Worm (Caenorhabditis elegans) whole organism, L1 larva: Measurements from ENCODE around the gene irld-24.

ENCODE experiments used
- C04F5.9 ChIP-seq: sonication (generic microtip); optimal IDR thresholded peaks from 2 replicates; lab custom pipeline; 2016; ENCODE audit warnings: missing genetic modification characterization, missing compliant biosample characterization
- C16A3.4 ChIP-seq: fragments of 150-350 bp; optimal IDR thresholded peaks from 2 replicates; lab custom pipeline; 2014; ENCODE audit warnings: missing biosample characterization, missing genetic modification characterization
- F16B12.6 ChIP-seq: fragments of 150-350 bp; optimal IDR thresholded peaks from 2 replicates; lab custom pipeline; 2014; ENCODE audit warnings: missing biosample characterization, missing genetic modification characterization
- aha-1 ChIP-seq: fragments of 150-350 bp; optimal IDR thresholded peaks from 2 replicates; lab custom pipeline; 2014; ENCODE audit warnings: missing biosample characterization, missing genetic modification characterization
- alr-1 ChIP-seq: fragments of 200-800 bp; sonication (Bioruptor generic); optimal IDR thresholded peaks from 2 replicates; lab custom pipeline; 2018; ENCODE audit warnings: borderline replicate concordance, mild to moderate bottlenecking, missing genetic modification characterization, missing compliant biosample characterization
- ama-1 ChIP-seq: fragments of 150-350 bp; optimal IDR thresholded peaks from 2 replicates; lab custom pipeline; 2014
- blmp-1 ChIP-seq: fragments of 150-350 bp; optimal IDR thresholded peaks from 2 replicates; lab custom pipeline; 2014; ENCODE audit warnings: missing biosample characterization, missing genetic modification characterization
- ceh-63 ChIP-seq: fragments of 200-800 bp; sonication (Bioruptor generic); optimal IDR thresholded peaks from 2 replicates; lab custom pipeline; 2018; ENCODE audit warnings: mild to moderate bottlenecking, missing genetic modification characterization, missing compliant biosample characterization
- ceh-82 ChIP-seq, 3 experiments: fragments of 150-350 bp in 1 of 3; sonication (generic microtip) in 2 of 3; optimal IDR thresholded peaks; 2 replicates each; lab custom pipeline; 2014 to 2017; ENCODE audit warnings: missing biosample characterization in 3 of 3, missing genetic modification characterization in 3 of 3
- ceh-88 ChIP-seq: fragments of 200-800 bp; sonication (Bioruptor generic); IDR thresholded peaks from 2 replicates; pipeline ENCODE4 v1.3.6; 2022; ENCODE audit warnings: missing genetic modification characterization, missing compliant biosample characterization
- ces-1 ChIP-seq: fragments of 150-350 bp; optimal IDR thresholded peaks from 2 replicates; lab custom pipeline; 2014; ENCODE audit warnings: missing biosample characterization, missing genetic modification reagents, missing genetic modification characterization
- efl-1 ChIP-seq, 4 experiments: fragments of 150-350 bp; optimal IDR thresholded peaks in 3 of 4; peaks in 1 of 4; 1 replicate in 1 of 4; 2 replicates in 3 of 4; lab custom pipeline; 2014; ENCODE audit warnings: missing biosample characterization in 2 of 4, missing genetic modification characterization in 2 of 4, missing genetic modification reagents in 2 of 4
- egl-27 ChIP-seq, 2 experiments: fragments of 150-350 bp in 1 of 2; sonication (generic microtip); optimal IDR thresholded peaks; 3 replicates each; lab custom pipeline; 2017 to 2018; ENCODE audit warnings: missing biosample characterization in 2 of 2, missing genetic modification characterization in 2 of 2, missing genetic modification reagents in 2 of 2
- elt-3 ChIP-seq, 6 experiments: fragments of 150-350 bp in 1 of 6; sonication (generic microtip); optimal IDR thresholded peaks; 2 replicates each; lab custom pipeline; 2017 to 2018; ENCODE audit warnings: missing biosample characterization in 6 of 6, missing genetic modification characterization in 6 of 6, inconsistent platforms in 1 of 6
- fkh-8 ChIP-seq: sonication (generic microtip); optimal IDR thresholded peaks from 2 replicates; lab custom pipeline; 2016; ENCODE audit warnings: mild to moderate bottlenecking, missing genetic modification characterization, missing compliant biosample characterization
- fos-1 ChIP-seq: fragments of 150-350 bp; optimal IDR thresholded peaks from 2 replicates; lab custom pipeline; 2014; ENCODE audit warnings: missing biosample characterization, missing genetic modification characterization
- grh-1 ChIP-seq: fragments of 200-800 bp; sonication (Bioruptor generic); IDR thresholded peaks from 2 replicates; pipeline ENCODE4 v1.3.6; 2022; ENCODE audit warnings: missing genetic modification reagents, missing genetic modification characterization, missing compliant biosample characterization
- hlh-17 ChIP-seq: fragments of 200-800 bp; sonication (Bioruptor generic); optimal IDR thresholded peaks from 2 replicates; lab custom pipeline; 2018; ENCODE audit warnings: missing genetic modification characterization, mild to moderate bottlenecking, missing compliant biosample characterization, moderate library complexity, borderline replicate concordance
- irx-1 ChIP-seq: sonication (generic microtip); optimal IDR thresholded peaks from 2 replicates; lab custom pipeline; 2016; ENCODE audit warnings: missing genetic modification characterization, missing compliant biosample characterization
- isw-1 ChIP-seq: fragments of 200-800 bp; sonication (Bioruptor generic); IDR thresholded peaks from 2 replicates; pipeline ENCODE4 v1.3.6; 2022; ENCODE audit warnings: missing genetic modification characterization, missing compliant biosample characterization
- lin-13 ChIP-seq: fragments of 150-350 bp; optimal IDR thresholded peaks from 2 replicates; lab custom pipeline; 2014; ENCODE audit warnings: missing biosample characterization, missing genetic modification reagents, missing genetic modification characterization
- lin-15B ChIP-seq: fragments of 150-350 bp; sonication (generic microtip); optimal IDR thresholded peaks from 3 replicates; lab custom pipeline; 2014; ENCODE audit warnings: missing biosample characterization, missing genetic modification characterization
- lin-35 ChIP-seq, 2 experiments: fragments of 150-350 bp; optimal IDR thresholded peaks; 2 replicates each; lab custom pipeline; 2014; ENCODE audit warnings: missing biosample characterization in 2 of 2, missing genetic modification characterization in 2 of 2, missing genetic modification reagents in 2 of 2
- lin-39 ChIP-seq: fragments of 150-350 bp; optimal IDR thresholded peaks from 2 replicates; lab custom pipeline; 2014; ENCODE audit warnings: missing biosample characterization, missing genetic modification reagents, missing genetic modification characterization
- lsy-2 ChIP-seq, 2 experiments: fragments of 150-350 bp; optimal IDR thresholded peaks; 2 replicates each; lab custom pipeline; 2014; ENCODE audit warnings: missing biosample characterization in 2 of 2, missing genetic modification characterization in 2 of 2
- mef-2 ChIP-seq: fragments of 150-350 bp; optimal IDR thresholded peaks from 2 replicates; lab custom pipeline; 2014; ENCODE audit warnings: missing biosample characterization, missing genetic modification characterization
- nhr-12 ChIP-seq: sonication (generic microtip); optimal IDR thresholded peaks from 2 replicates; lab custom pipeline; 2017; ENCODE audit warnings: missing biosample characterization, missing genetic modification characterization
- nhr-20 ChIP-seq: sonication (generic microtip); optimal IDR thresholded peaks from 2 replicates; lab custom pipeline; 2016; ENCODE audit warnings: mild to moderate bottlenecking, missing genetic modification characterization, missing compliant biosample characterization
- nhr-28 ChIP-seq: fragments of 150-350 bp; optimal IDR thresholded peaks from 2 replicates; lab custom pipeline; 2014; ENCODE audit warnings: missing biosample characterization, missing genetic modification characterization
- nhr-47 ChIP-seq: sonication (generic microtip); optimal IDR thresholded peaks from 2 replicates; lab custom pipeline; 2016; ENCODE audit warnings: mild to moderate bottlenecking, missing genetic modification characterization, moderate library complexity, missing compliant biosample characterization
- nhr-71 ChIP-seq: sonication (generic microtip); optimal IDR thresholded peaks from 2 replicates; lab custom pipeline; 2016; ENCODE audit warnings: mild to moderate bottlenecking, missing genetic modification characterization, moderate library complexity, missing compliant biosample characterization
- nhr-77 ChIP-seq: fragments of 150-350 bp; optimal IDR thresholded peaks from 2 replicates; lab custom pipeline; 2014; ENCODE audit warnings: missing biosample characterization, missing genetic modification characterization
- pag-3 ChIP-seq: sonication (generic microtip); optimal IDR thresholded peaks from 2 replicates; lab custom pipeline; 2017; ENCODE audit warnings: missing genetic modification characterization, mild to moderate bottlenecking, missing compliant biosample characterization, antibody characterized with exemption, borderline replicate concordance; ENCODE audit not compliant: insufficient read depth
- snu-23 ChIP-seq: sonication (generic microtip); optimal IDR thresholded peaks from 2 replicates; lab custom pipeline; 2016; ENCODE audit warnings: missing genetic modification characterization, missing compliant biosample characterization
- sox-4 ChIP-seq: sonication (generic microtip); optimal IDR thresholded peaks from 2 replicates; lab custom pipeline; 2016; ENCODE audit warnings: missing genetic modification characterization, missing compliant biosample characterization
- sptf-1 ChIP-seq: fragments of 150-350 bp; optimal IDR thresholded peaks from 2 replicates; lab custom pipeline; 2014; ENCODE audit warnings: missing biosample characterization, missing genetic modification characterization
- swsn-7 ChIP-seq: sonication (generic microtip); optimal IDR thresholded peaks from 2 replicates; lab custom pipeline; 2016; ENCODE audit warnings: missing genetic modification characterization, missing compliant biosample characterization
- tbx-2 ChIP-seq: sonication (generic microtip); optimal IDR thresholded peaks from 2 replicates; lab custom pipeline; 2016; ENCODE audit warnings: missing genetic modification characterization, missing compliant biosample characterization
- unc-30 ChIP-seq: sonication (generic microtip); optimal IDR thresholded peaks from 2 replicates; lab custom pipeline; 2017; ENCODE audit warnings: missing biosample characterization, missing genetic modification characterization
- unc-62 ChIP-seq: fragments of 150-350 bp; optimal IDR thresholded peaks from 2 replicates; lab custom pipeline; 2014; ENCODE audit warnings: missing biosample characterization, missing genetic modification reagents, missing genetic modification characterization
- unc-98 ChIP-seq: fragments of 200-800 bp; sonication (Bioruptor generic); IDR thresholded peaks from 2 replicates; pipeline ENCODE4 v1.3.6; 2022; ENCODE audit warnings: missing genetic modification characterization, missing compliant biosample characterization
- vab-15 ChIP-seq: sonication (generic microtip); optimal IDR thresholded peaks from 2 replicates; lab custom pipeline; 2017; ENCODE audit warnings: missing genotype, mild to moderate bottlenecking, missing genetic modification characterization, missing compliant biosample characterization
- zag-1 ChIP-seq: fragments of 150-350 bp; optimal IDR thresholded peaks from 2 replicates; lab custom pipeline; 2014; ENCODE audit warnings: missing biosample characterization, missing genetic modification characterization
- zip-4 ChIP-seq: fragments of 200-800 bp; sonication (Bioruptor generic); optimal IDR thresholded peaks from 2 replicates; lab custom pipeline; 2018; ENCODE audit warnings: mild to moderate bottlenecking, missing genetic modification characterization, moderate library complexity, missing compliant biosample characterization
- ztf-11 ChIP-seq, 2 experiments: sonication (generic microtip); optimal IDR thresholded peaks; 2 replicates each; lab custom pipeline; 2016 to 2017; ENCODE audit warnings: missing genetic modification characterization in 2 of 2, missing biosample characterization in 1 of 2, missing compliant biosample characterization in 1 of 2
- ztf-4 ChIP-seq: fragments of 150-350 bp; optimal IDR thresholded peaks from 2 replicates; lab custom pipeline; 2014; ENCODE audit warnings: missing biosample characterization, missing genetic modification characterization

The irld-24 gene

DNA sequence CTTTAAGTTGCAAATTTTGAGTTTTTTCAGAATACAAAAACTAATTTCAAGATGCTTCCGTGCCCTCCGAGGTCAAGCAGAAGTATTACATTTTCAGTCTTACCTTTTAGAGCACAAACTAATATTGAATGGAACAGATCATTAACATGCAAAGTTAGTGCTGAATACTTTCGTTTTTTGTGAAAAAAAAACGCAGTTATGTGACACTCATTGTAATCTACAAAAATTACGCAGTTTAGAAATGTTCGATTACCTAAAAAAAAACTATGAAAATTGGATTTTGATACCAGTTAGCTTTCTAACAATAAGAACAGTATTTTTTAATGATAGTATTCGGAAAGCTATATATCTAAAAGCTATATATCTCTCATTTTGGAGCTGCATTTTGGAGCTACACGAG lies 44.5 kb upstream of the irld-24 start:
- no peak for TF ChIP-seq aha-1 (tag; lab: Kevin White, UChicago)

DNA sequence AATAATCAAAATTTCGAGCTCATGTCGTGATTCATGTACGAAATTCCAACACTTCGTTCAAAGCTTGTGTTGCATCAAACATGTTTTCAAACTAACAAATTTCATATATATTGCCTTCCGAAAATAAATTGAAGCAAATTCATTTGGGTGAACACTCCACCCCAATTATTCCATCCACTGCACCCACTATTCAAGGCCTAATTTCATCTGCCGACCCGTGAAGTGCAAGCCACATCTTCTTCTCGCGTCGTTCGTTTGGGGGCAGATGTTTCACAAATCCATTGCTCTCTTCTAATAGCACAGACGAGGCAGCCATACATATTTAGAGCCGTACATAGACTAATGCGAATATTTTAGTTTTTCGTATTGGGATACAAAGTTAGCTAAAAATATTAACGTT lies 42.2 kb upstream of the irld-24 start:
- TF ChIP-seq fos-1 (tag; lab: Kevin White, UChicago) = no peak
- TF ChIP-seq efl-1 (optimal IDR thresholded peaks at IDR 0.05; lab: Kevin White, UChicago) = no peak
- TF ChIP-seq efl-1 (GFP tag; optimal IDR thresholded peaks at IDR 0.05 in 1 of 2; lab: Kevin White, UChicago) = peak in 1 of 2 experiments; percentile 78
- TF ChIP-seq F16B12.6 (tag; lab: Kevin White, UChicago) = no peak
- TF ChIP-seq C04F5.9 (tag; lab: Kevin White, UChicago) = no peak
- TF ChIP-seq, all 84 proteins: peak for 1

DNA sequence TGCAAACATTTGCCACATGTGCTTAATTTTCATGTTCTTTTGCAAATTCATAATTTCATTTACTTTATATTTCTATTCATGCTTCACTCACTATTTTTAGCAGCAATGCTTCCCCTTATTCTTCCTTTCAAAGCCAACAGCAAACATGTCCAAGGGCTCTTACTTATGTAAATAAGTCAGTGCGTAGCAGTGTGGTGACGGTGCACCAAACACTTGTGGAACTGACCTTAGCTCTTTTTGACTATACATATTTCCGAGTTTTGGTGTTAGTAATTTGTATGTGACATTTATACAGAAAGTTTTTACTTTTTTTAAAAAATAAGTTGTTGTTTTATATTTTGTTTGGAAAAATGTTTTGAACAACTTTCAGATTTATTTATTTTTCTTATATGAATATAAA lies 41.3 kb upstream of the irld-24 start:
- TF ChIP-seq fkh-8 (no peak), lin-35 (GFP tag; optimal IDR thresholded peaks at IDR 0.05; lab: Kevin White, UChicago) (no peak), elt-3 (tag; optimal IDR thresholded peaks at IDR 0.05; lab: Kevin White, UChicago) (no peak), vab-15 (tag; lab: Kevin White, UChicago) (no peak), nhr-77 (no peak), ces-1 (no peak), nhr-12 (tag; lab: Kevin White, UChicago) (no peak), zag-1 (tag; lab: Kevin White, UChicago) (no peak), nhr-71 (tag; lab: Kevin White, UChicago) (no peak)

DNA sequence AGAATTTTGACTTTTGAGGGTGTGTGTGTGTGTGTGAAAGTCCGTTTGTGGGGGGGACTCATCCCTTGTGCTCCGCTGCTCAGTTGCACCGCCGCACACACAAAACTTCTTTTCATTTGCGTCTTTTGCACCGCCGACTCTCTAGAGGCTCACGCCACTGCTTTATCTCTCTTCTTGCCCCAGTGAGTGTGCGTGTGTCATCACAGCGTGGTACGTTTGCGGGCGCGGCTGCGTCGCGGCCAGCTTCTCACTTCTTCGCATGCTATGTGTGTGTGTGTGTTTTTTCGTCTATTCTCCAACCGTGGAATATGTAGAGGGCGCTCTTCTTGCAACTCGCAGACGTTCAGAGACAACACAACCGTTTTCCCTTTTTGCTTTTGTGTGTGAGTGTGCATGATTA lies 40.9 kb upstream of the irld-24 start:
- no peak for TF ChIP-seq ceh-88 (GFP tag; lab: Robert Waterston, UW)
- TF ChIP-seq hlh-17 = no peak
- TF ChIP-seq aha-1 (tag; lab: Kevin White, UChicago) = no peak
- peak; percentile 58 for TF ChIP-seq nhr-47 (tag; lab: Kevin White, UChicago)
- TF ChIP-seq egl-27 (tag; optimal IDR thresholded peaks at IDR 0.05; lab: Kevin White, UChicago) = no peak
- peak; percentile 17 for TF ChIP-seq nhr-20 (tag; lab: Kevin White, UChicago)
- TF ChIP-seq elt-3 (tag; optimal IDR thresholded peaks at IDR 0.05; lab: Kevin White, UChicago) = no peak
- TF ChIP-seq mef-2 (tag; lab: Kevin White, UChicago) = no peak
- no peak for TF ChIP-seq pag-3 (tag; lab: Kevin White, UChicago)
- no peak for TF ChIP-seq nhr-28 (tag; lab: Kevin White, UChicago)
- TF ChIP-seq nhr-71 (tag; lab: Kevin White, UChicago) = peak; percentile 73
- TF ChIP-seq unc-30 (tag; lab: Kevin White, UChicago) = no peak
- TF ChIP-seq ztf-4 (tag; lab: Kevin White, UChicago) = no peak
- no peak for TF ChIP-seq lin-13 (GFP tag; lab: Kevin White, UChicago)
- TF ChIP-seq unc-62 (GFP tag; lab: Kevin White, UChicago) = no peak
- TF ChIP-seq swsn-7 (tag; lab: Kevin White, UChicago) = peak; percentile 54
- peak; percentile 52 for TF ChIP-seq tbx-2 (tag; lab: Kevin White, UChicago)
- TF ChIP-seq snu-23 = peak; percentile 62
- no peak for TF ChIP-seq irx-1 (tag; lab: Kevin White, UChicago)
- TF ChIP-seq nhr-12 (tag; lab: Kevin White, UChicago) = no peak
- no peak for TF ChIP-seq C04F5.9 (tag; lab: Kevin White, UChicago)
- TF ChIP-seq alr-1 (tag; lab: Kevin White, UChicago) = no peak
- TF ChIP-seq isw-1 (GFP tag; lab: Robert Waterston, UW) = 0 out of 2 replicates have a peak, but pooled peaks have one; percentile 14
- peak; percentile 82 for TF ChIP-seq fkh-8
- TF ChIP-seq sox-4 (tag; lab: Kevin White, UChicago) = no peak
- TF ChIP-seq grh-1 (GFP tag; lab: Robert Waterston, UW) = no peak
- peak; percentile 40 to 87 (median 66) for TF ChIP-seq ceh-82 (tag; optimal IDR thresholded peaks at IDR 0.05; lab: Kevin White, UChicago)
- peak; percentile 24 for TF ChIP-seq C16A3.4 (tag; lab: Kevin White, UChicago)
- no peak for TF ChIP-seq unc-98 (GFP tag; lab: Robert Waterston, UW)
- peak; percentile 23 to 38 for TF ChIP-seq lin-35 (GFP tag; optimal IDR thresholded peaks at IDR 0.05; lab: Kevin White, UChicago)
- no peak for TF ChIP-seq zip-4
- TF ChIP-seq lin-39 (tag; lab: Kevin White, UChicago) = no peak
- no peak for TF ChIP-seq ceh-63
- TF ChIP-seq lin-15B (tag; lab: Kevin White, UChicago) = no peak
- TF ChIP-seq sptf-1 (tag; lab: Kevin White, UChicago) = no peak
- peak in 1 of 2 experiments; percentile 56 for TF ChIP-seq lsy-2 (tag; optimal IDR thresholded peaks at IDR 0.05; lab: Kevin White, UChicago)
- no peak for TF ChIP-seq blmp-1 (tag; lab: Kevin White, UChicago)
- no peak for TF ChIP-seq ama-1 (lab: Kevin White, UChicago)
- TF ChIP-seq ztf-11 (tag; optimal IDR thresholded peaks at IDR 0.05; lab: Kevin White, UChicago) = no peak
- no peak for TF ChIP-seq fos-1 (tag; lab: Kevin White, UChicago)
